Worm (Caenorhabditis elegans) whole organism, L1 larva: ENCODE measurements around the gene mgrn-1.

Experiments
- nhr-28 ChIP-seq: fragments of 150-350 bp; optimal IDR thresholded peaks from 2 replicates; lab custom pipeline; 2014; ENCODE audit warnings: missing biosample characterization, missing genetic modification characterization
- pag-3 ChIP-seq: sonication (generic microtip); optimal IDR thresholded peaks from 2 replicates; lab custom pipeline; 2017; ENCODE audit warnings: missing genetic modification characterization, mild to moderate bottlenecking, missing compliant biosample characterization, antibody characterized with exemption, borderline replicate concordance; ENCODE audit not compliant: insufficient read depth
- skn-1 ChIP-seq: fragments of 150-350 bp; optimal IDR thresholded peaks from 2 replicates; lab custom pipeline; 2014; ENCODE audit warnings: missing biosample characterization, missing genetic modification characterization
- snpc-4 ChIP-seq: fragments of 150-350 bp; optimal IDR thresholded peaks from 2 replicates; lab custom pipeline; 2014; ENCODE audit warnings: missing biosample characterization, missing genetic modification characterization

- TF ChIP-seq snpc-4 (tag; lab: Kevin White, UChicago) (no peak), pag-3 (tag; lab: Kevin White, UChicago) (no peak), nhr-28 (tag; lab: Kevin White, UChicago) (no peak), skn-1 (no peak)
Measured at ce11 chrX:14311583-14311982, at the start of gene mgrn-1.
